Worm (Caenorhabditis elegans): Measurements from ENCODE around the gene mrpl-46.
"Not testable (repeated sequence)": the region's sequence is repeated elsewhere in the genome, so short reads cannot be mapped to it uniquely, and the experiment has no call there.

The mrpl-46 gene

DNA sequence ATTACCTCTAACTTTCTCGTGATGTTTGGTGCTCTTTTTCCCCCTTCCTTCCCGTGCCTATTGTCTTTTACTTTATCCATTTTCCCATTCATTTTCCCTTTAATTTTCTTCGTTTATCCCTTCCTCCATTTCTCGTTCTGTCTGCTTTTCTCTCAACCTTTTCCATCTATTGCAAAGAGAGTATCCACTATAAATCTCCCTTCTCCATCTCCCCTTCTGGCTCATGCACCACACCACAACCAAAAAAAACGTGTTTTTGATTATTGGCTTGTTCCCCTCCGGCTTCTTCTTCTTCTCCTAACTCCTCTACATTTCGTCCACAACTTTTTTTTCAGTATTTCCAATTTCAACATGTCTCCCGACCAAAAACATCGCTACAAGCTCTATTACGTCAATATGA is 40.4 kb upstream of the mrpl-46 start, which contains the start of gene gst-40:
Gene gst-40 (plus strand): TSS at position 236 of the 400 bp plus-strand sequence.
- no peak for TF ChIP-seq lim-6 (tag; optimal IDR thresholded peaks at IDR 0.05)
- TF ChIP-seq unc-42 (tag; optimal IDR thresholded peaks at IDR 0.05), result peak; percentile 39

DNA sequence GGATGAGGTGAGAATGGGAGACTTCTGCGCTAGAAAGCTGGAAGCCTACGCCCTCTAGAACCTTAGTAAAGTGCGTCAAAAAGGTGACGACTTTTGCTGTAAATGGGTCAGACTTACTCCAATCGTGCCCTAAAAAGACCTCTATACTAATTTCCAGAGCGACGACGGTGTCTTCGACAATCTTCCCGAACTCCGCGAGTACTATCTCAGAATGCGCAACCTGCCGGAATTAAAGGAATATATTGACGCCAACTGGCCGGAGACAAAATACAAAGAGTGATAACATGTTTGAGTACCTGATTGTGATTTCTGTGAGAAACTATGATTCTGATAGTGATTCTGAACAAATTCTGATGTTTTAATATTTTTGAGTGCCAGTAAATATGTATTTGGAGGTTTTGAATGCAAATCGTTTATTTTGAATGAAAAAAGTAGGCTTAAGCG is 38.6 kb upstream of the mrpl-46 start:
- TF ChIP-seq pqm-1 (tag; optimal IDR thresholded peaks at IDR 0.05) (no peak), lin-11 (tag; optimal IDR thresholded peaks at IDR 0.05) (no peak), ztf-16 (tag; optimal IDR thresholded peaks at IDR 0.05) (no peak), K09A11.1 (tag; optimal IDR thresholded peaks at IDR 0.05; ENCODE audit: insufficient read depth) (no peak), fkh-10 (GFP tag; optimal IDR thresholded peaks at IDR 0.05) (no peak), elt-4 (tag; optimal IDR thresholded peaks at IDR 0.05) (no peak), ceh-48 (tag; optimal IDR thresholded peaks at IDR 0.05) (no peak), ceh-30 (tag; optimal IDR thresholded peaks at IDR 0.05) (no peak), hlh-13 (GFP tag; optimal IDR thresholded peaks at IDR 0.05) (no peak), odd-2 (tag; optimal IDR thresholded peaks at IDR 0.05) (no peak), sox-4 (tag; optimal IDR thresholded peaks at IDR 0.05) (no peak), pat-9 (tag; optimal IDR thresholded peaks at IDR 0.05) (no peak), unc-3 (GFP tag; conservative IDR thresholded peaks at IDR 0.05) (no peak), unc-3 (tag; optimal IDR thresholded peaks at IDR 0.05) (no peak), npax-4 (tag; optimal IDR thresholded peaks at IDR 0.05) (no peak), ref-2 (tag; optimal IDR thresholded peaks at IDR 0.05) (no peak), tbx-2 (tag; optimal IDR thresholded peaks at IDR 0.05) (no peak), syd-9 (tag; optimal IDR thresholded peaks at IDR 0.05) (no peak), che-1 (tag; optimal IDR thresholded peaks at IDR 0.05) (no peak)

DNA sequence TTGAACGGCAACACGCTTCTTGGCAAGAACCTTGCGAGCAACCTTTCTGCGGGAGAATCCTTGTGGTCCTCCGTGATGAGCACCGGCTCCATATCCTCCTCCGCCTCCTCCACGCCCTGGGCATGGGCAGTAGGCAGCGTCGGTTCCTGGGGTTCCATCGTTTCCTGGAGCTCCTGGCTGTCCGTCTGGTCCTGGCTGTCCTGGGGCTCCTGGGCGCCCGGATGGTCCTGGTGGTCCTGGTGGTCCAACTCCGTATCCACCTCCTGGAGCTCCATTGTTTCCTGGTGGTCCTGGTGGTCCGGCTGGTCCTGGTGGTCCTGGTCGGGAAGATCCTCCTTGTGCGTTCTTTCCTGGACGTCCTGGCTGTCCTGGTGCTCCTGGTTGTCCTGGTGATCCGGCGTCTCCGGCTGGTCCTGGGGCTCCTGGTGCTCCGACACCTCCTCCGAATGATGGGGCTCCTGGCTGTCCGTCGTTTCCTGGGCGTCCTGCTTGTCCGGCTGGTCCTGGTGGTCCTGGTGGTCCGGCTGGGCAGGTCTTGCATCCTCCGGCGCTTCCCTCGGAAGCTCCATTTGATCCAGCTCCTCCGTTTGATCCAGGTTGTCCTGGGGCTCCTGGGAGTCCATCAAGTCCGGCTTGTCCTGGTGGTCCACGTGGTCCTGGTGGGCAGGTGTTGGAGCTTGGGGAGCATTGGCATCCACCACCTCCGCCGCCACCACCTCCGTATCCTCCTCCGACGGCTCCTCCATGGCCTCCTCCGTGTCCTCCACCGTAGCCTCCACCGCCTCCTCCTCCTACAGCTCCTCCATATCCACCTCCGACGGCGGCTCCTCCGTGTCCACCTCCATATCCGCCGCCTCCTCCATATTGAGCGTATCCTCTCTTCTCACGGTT is 37.9 kb upstream of the mrpl-46 start:
- TF ChIP-seq unc-3 (GFP tag; conservative IDR thresholded peaks at IDR 0.05) (no peak), unc-3 (tag; optimal IDR thresholded peaks at IDR 0.05) (no peak)

DNA sequence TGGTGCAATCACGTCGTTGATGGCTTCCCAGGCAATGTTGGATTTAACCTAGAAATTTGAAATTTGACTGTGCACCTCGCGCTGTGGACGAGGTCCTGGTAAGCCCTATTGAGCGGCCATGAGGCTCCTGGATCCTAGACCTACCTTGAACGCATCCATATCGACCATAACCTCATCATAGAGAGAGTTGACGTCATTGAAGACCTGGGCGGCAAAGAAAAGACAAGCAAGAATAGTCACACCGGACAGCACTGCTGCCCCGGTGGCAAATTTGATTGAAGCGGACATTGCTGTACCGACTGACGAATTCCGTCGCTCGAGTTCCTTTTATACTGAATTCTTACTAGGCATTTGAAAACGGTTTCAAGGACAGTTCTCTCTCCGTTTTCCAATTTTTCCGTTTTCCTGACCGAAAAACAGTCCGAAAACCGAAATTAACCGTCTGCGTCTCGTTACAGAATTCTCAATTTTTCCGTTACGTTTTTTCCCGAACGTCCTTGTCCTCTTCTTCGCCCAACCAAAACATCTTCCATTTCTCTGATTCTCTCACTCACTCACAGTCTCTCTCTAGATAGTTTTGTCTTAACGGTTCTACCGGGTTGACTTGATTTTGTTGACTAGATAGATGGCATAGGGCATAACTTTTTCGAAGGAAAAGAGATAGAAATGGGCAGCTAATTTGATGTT is 37.1 kb upstream of the mrpl-46 start, which contains the start of gene col-103:
Gene col-103 (minus strand): TSS at position 302 of the 687 bp plus-strand sequence.
- TF ChIP-seq sox-4 (tag; optimal IDR thresholded peaks at IDR 0.05) (no peak), tbx-2 (tag; optimal IDR thresholded peaks at IDR 0.05) (no peak), rnt-1 (tag; optimal IDR thresholded peaks at IDR 0.05) (no peak), lim-6 (tag; optimal IDR thresholded peaks at IDR 0.05) (no peak), eyg-1 (tag; optimal IDR thresholded peaks at IDR 0.05) (no peak), fkh-10 (GFP tag; optimal IDR thresholded peaks at IDR 0.05) (no peak)

DNA sequence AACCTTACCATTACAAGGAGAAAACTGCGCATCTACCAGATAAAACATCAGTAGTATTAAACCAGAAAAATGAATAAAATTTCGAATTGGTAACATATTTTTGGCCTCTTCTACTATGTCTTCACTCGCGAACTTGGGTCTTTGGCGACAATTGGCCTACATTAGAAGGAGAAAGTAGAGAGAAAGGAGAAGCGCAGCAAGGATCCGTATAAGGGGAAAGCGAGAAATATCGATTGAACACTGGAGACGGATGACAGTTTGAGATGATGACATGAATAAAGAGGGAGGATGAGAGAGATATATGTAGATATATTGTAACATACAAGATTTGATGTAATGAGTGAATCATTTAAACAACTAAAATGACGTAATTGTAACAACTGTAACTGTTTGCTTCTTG is 32.3 kb upstream of the mrpl-46 start, which contains the start of gene F56B3.2:
Gene F56B3.2 (minus strand): TSS at position 273 of the 400 bp plus-strand sequence.
- no peak for TF ChIP-seq lin-11 (tag; optimal IDR thresholded peaks at IDR 0.05)
- TF ChIP-seq sox-2 (GFP tag; IDR thresholded peaks at IDR 0.05), result no peak
- no peak for TF ChIP-seq hlh-30 (tag; optimal IDR thresholded peaks at IDR 0.05; ENCODE audit: insufficient read depth)
- no peak for TF ChIP-seq sdc-2 (tag; optimal IDR thresholded peaks at IDR 0.05)

DNA sequence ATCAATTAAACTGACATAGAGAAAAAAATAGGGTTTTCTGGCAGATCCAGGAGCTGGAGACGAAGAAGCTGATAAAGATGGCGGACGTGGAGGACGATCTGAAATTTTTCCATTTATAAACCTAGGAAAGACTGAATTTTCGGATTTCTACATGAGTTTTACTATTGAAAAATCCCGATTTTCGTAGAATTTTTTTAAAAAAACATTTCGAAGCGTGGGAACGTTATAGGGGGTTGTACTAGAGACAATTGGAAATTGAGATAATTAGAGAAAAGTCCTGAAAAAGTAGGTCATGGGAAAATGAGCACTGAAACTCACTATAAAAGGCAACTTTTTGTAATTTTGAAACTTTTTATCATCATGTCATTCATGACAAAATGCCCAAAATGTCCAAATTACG is 29.6 kb upstream of the mrpl-46 start, which contains the start of gene F56B3.9:
Gene F56B3.9 (plus strand): TSS at position 301 of the 400 bp plus-strand sequence.
- not testable (repeated sequence) for TF ChIP-seq nhr-11, ceh-9, pax-1 (tag; optimal IDR thresholded peaks at IDR 0.05)

Measured in whole organism, late embryonic.